Worm (Caenorhabditis elegans) whole organism, L3 larva: ENCODE results near the gene K06H7.1.

Experiments used
- ZK546.5 ChIP-seq: sonication (generic microtip); optimal IDR thresholded peaks from 2 replicates; lab custom pipeline; 2017; ENCODE audit warnings: missing biosample characterization, missing genetic modification characterization
- aly-2 ChIP-seq: fragments of 150-350 bp; optimal IDR thresholded peaks from 2 replicates; lab custom pipeline; 2014; ENCODE audit warnings: missing biosample characterization, missing genetic modification characterization
- ama-1 ChIP-seq: fragments of 150-350 bp; optimal IDR thresholded peaks from 2 replicates; lab custom pipeline; 2018
- ceh-16 ChIP-seq: sonication (generic microtip); optimal IDR thresholded peaks from 2 replicates; lab custom pipeline; 2017; ENCODE audit warnings: missing biosample characterization, missing genetic modification characterization
- ceh-82 ChIP-seq: fragments of 150-350 bp; optimal IDR thresholded peaks from 2 replicates; lab custom pipeline; 2014; ENCODE audit warnings: missing biosample characterization, missing genetic modification characterization
- elt-1 ChIP-seq: fragments of 150-350 bp; optimal IDR thresholded peaks from 2 replicates; lab custom pipeline; 2014; ENCODE audit warnings: missing biosample characterization, missing genetic modification characterization
- fkh-10 ChIP-seq: sonication (generic microtip); optimal IDR thresholded peaks from 2 replicates; lab custom pipeline; 2017; ENCODE audit warnings: missing biosample characterization, missing genetic modification reagents, missing genetic modification characterization
- jun-1 ChIP-seq: fragments of 150-350 bp; optimal IDR thresholded peaks from 2 replicates; lab custom pipeline; 2014; ENCODE audit warnings: missing biosample characterization, missing genetic modification reagents, missing genetic modification characterization
- lsy-12 ChIP-seq: sonication (generic microtip); optimal IDR thresholded peaks from 2 replicates; lab custom pipeline; 2016; ENCODE audit warnings: mild to moderate bottlenecking, missing genetic modification characterization, missing compliant biosample characterization
- nhr-237 ChIP-seq: fragments of 150-350 bp; optimal IDR thresholded peaks from 2 replicates; lab custom pipeline; 2014; ENCODE audit warnings: missing biosample characterization, missing genetic modification characterization
- pqm-1 ChIP-seq: fragments of 150-350 bp; optimal IDR thresholded peaks from 2 replicates; lab custom pipeline; 2017; ENCODE audit warnings: missing biosample characterization, missing genetic modification characterization, inconsistent platforms
- snpc-4 ChIP-seq: fragments of 150-350 bp; optimal IDR thresholded peaks from 2 replicates; lab custom pipeline; 2014; ENCODE audit warnings: missing biosample characterization, missing genetic modification characterization
- unc-62 ChIP-seq: fragments of 150-350 bp; sonication (generic microtip); optimal IDR thresholded peaks from 4 replicates; lab custom pipeline; 2014; ENCODE audit warnings: missing biosample characterization, missing genetic modification reagents, missing genetic modification characterization
- ztf-11 ChIP-seq: fragments of 150-350 bp; optimal IDR thresholded peaks from 2 replicates; lab custom pipeline; 2014; ENCODE audit warnings: missing biosample characterization, missing genetic modification characterization

ce11 chrIII:8061114-8061513 lies 38.0 kb upstream of the K06H7.1 start:
- TF ChIP-seq snpc-4 (tag; lab: Kevin White, UChicago) (no peak), ama-1 (lab: Kevin White, UChicago) (no peak), ZK546.5 (tag; lab: Kevin White, UChicago) (no peak), unc-62 (GFP tag; lab: Kevin White, UChicago) (no peak), lsy-12 (no peak), ceh-16 (no peak), fkh-10 (no peak), jun-1 (tag; lab: Kevin White, UChicago) (no peak), ceh-82 (tag; lab: Kevin White, UChicago) (no peak), nhr-237 (tag; lab: Kevin White, UChicago) (no peak), pqm-1 (tag; lab: Kevin White, UChicago) (no peak), ztf-11 (tag; lab: Kevin White, UChicago) (no peak), elt-1 (tag; lab: Kevin White, UChicago) (no peak), aly-2 (no peak)
